Worm (Caenorhabditis elegans) whole organism, early embryonic: ENCODE data around the gene R148.5.

Experiments
- B0310.2 ChIP-seq: sonication (generic microtip); optimal IDR thresholded peaks from 2 replicates; lab custom pipeline; 2016; ENCODE audit warnings: mild to moderate bottlenecking, missing genetic modification characterization, missing compliant biosample characterization
- F13C5.2 ChIP-seq: sonication (generic microtip); optimal IDR thresholded peaks from 2 replicates; lab custom pipeline; 2017; ENCODE audit warnings: mild to moderate bottlenecking, missing genetic modification characterization, inconsistent platforms, missing compliant biosample characterization
- aly-1 ChIP-seq: sonication (generic microtip); optimal IDR thresholded peaks from 2 replicates; lab custom pipeline; 2016; ENCODE audit warnings: missing genetic modification characterization, missing compliant biosample characterization
- ama-1 ChIP-seq: fragments of 150-350 bp; optimal IDR thresholded peaks from 2 replicates; lab custom pipeline; 2014
- ceh-13 ChIP-seq: fragments of 200-800 bp; sonication (Bioruptor generic); optimal IDR thresholded peaks from 2 replicates; lab custom pipeline; 2018; ENCODE audit warnings: mild to moderate bottlenecking, missing genetic modification characterization, missing compliant biosample characterization
- ceh-36 ChIP-seq: sonication (generic microtip); optimal IDR thresholded peaks from 2 replicates; lab custom pipeline; 2016; ENCODE audit warnings: missing genetic modification characterization, inconsistent platforms, missing compliant biosample characterization
- ets-7 ChIP-seq: sonication (generic microtip); optimal IDR thresholded peaks from 2 replicates; lab custom pipeline; 2016; ENCODE audit warnings: missing genotype, missing genetic modification characterization, missing compliant biosample characterization
- flt-1 ChIP-seq: fragments of 200-800 bp; sonication (Bioruptor generic); IDR thresholded peaks from 2 replicates; pipeline ENCODE4 v1.3.6; 2022; ENCODE audit warnings: missing genetic modification characterization, missing compliant biosample characterization
- hmbx-1 ChIP-seq: sonication (generic microtip); optimal IDR thresholded peaks from 2 replicates; lab custom pipeline; 2016; ENCODE audit warnings: mild to moderate bottlenecking, missing genetic modification characterization, missing compliant biosample characterization
- hmg-4 ChIP-seq: fragments of 200-800 bp; sonication (Bioruptor generic); optimal IDR thresholded peaks from 2 replicates; lab custom pipeline; 2018; ENCODE audit warnings: mild to moderate bottlenecking, missing genetic modification characterization, missing compliant biosample characterization
- hnd-1 ChIP-seq: sonication (generic microtip); optimal IDR thresholded peaks from 2 replicates; lab custom pipeline; 2016; ENCODE audit warnings: missing genetic modification characterization, missing compliant biosample characterization
- pes-1 ChIP-seq: fragments of 200-800 bp; sonication (Bioruptor generic); IDR thresholded peaks from 2 replicates; pipeline ENCODE4 v1.3.6; 2022; ENCODE audit warnings: missing genetic modification reagents, missing genetic modification characterization, missing compliant biosample characterization
- scrt-1 ChIP-seq: fragments of 200-800 bp; sonication (Bioruptor generic); IDR thresholded peaks from 2 replicates; pipeline ENCODE4 v1.3.6; 2022; ENCODE audit warnings: missing genetic modification characterization, missing compliant biosample characterization
- sea-1 ChIP-seq: fragments of 200-800 bp; sonication (Bioruptor generic); conservative IDR thresholded peaks from 2 replicates; pipeline ENCODE4 v1.3.6; 2022; ENCODE audit warnings: missing genetic modification characterization, missing compliant biosample characterization
- tbx-11 ChIP-seq: fragments of 200-800 bp; sonication (Bioruptor generic); IDR thresholded peaks from 2 replicates; pipeline ENCODE4 v1.3.6; 2022; ENCODE audit warnings: missing genetic modification characterization, missing compliant biosample characterization
- tbx-37 ChIP-seq: fragments of 200-800 bp; sonication (Bioruptor generic); conservative IDR thresholded peaks from 2 replicates; pipeline ENCODE4 v1.3.6; 2022; ENCODE audit warnings: missing genetic modification reagents, missing genetic modification characterization, missing compliant biosample characterization
- tra-4 ChIP-seq: sonication (generic microtip); optimal IDR thresholded peaks from 2 replicates; lab custom pipeline; 2017; ENCODE audit warnings: missing genetic modification characterization, missing compliant biosample characterization

The R148.5 gene

DNA sequence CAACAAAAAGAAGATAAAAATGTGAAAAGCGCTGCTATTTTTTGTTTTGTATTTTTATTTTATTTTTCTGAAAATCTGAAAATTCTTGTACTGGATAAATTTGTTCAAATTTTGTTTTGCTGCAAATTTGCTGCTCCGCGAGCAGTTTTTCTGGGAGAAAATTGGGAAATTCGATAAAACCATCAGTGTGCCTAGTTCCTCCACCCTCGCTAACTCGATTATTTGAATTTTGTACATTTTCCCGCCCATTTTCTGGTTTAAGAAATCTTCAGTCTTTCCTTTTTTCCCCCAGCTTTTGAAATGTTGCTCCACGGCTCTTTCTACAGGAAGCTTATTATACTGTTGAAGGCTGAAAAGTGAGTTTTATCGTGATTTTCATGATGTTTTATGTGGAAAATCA lies 25.8 kb downstream of the R148.5 start, which contains the start of gene R148.8:
R148.8 (plus strand) TSS at position 301 of the 400 bp plus-strand sequence.
- TF ChIP-seq tbx-11 (GFP tag; lab: Robert Waterston, UW) (no peak), B0310.2 (tag; lab: Kevin White, UChicago) (no peak), ets-7 (tag; lab: Kevin White, UChicago) (no peak), sea-1 (GFP tag; lab: Robert Waterston, UW) (no peak), hmg-4 (GFP tag; lab: Kevin White, UChicago) (no peak), tbx-37 (GFP tag; lab: Robert Waterston, UW) (no peak), pes-1 (GFP tag; lab: Robert Waterston, UW) (no peak), tra-4 (no peak), ceh-36 (tag; lab: Kevin White, UChicago) (no peak), aly-1 (tag; lab: Kevin White, UChicago) (no peak)

DNA sequence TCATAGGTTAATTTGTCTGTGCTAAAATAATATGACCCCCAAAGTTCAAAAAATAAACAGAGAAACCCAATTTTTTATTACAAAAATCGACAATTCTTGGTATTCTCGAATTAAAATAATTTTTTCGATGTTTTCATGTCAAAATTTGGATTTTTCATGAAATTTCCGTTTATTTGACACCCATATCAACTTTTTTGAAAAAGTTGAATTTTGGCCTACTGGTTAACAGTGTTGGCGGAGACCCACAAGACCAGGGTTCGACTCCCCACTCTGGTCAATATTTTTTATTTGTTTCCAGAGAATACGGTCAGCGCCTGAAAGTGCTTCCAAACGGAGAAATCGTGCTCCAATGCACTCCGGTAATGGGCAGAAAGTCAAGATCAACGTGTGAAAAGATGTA lies 26.3 kb downstream of the R148.5 start:
- no peak for TF ChIP-seq aly-1 (tag; lab: Kevin White, UChicago)
- TF ChIP-seq ama-1 (lab: Kevin White, UChicago): no peak
- no peak for TF ChIP-seq hmbx-1 (tag; lab: Kevin White, UChicago)
- TF ChIP-seq sea-1 (GFP tag; lab: Robert Waterston, UW): no peak
- no peak for TF ChIP-seq pes-1 (GFP tag; lab: Robert Waterston, UW)
- TF ChIP-seq B0310.2 (tag; lab: Kevin White, UChicago): no peak

DNA sequence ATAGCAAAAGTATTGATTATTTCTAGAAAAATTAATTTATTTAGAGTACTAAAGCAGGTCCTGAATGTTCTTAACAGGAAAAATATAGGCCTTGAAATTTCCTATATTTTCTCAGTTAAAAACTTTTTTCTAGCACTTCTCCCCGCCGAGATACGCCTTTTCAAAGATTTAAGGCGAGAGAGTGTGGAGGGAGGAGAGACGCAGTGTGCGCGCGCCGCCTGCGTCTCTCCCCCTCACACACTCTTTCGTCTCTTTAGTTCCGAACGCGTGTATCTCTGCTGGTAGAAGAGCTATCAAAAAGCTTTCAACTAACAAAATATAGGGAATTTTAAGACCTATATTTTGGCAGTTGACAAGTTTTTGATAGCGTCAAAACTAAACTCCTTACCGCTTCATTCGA lies 32.5 kb downstream of the R148.5 start:
- TF ChIP-seq hmg-4 (GFP tag; lab: Kevin White, UChicago) (no peak), pes-1 (GFP tag; lab: Robert Waterston, UW) (no peak), ceh-13 (no peak), ama-1 (lab: Kevin White, UChicago) (no peak), hmbx-1 (tag; lab: Kevin White, UChicago) (no peak), aly-1 (tag; lab: Kevin White, UChicago) (no peak), ceh-36 (tag; lab: Kevin White, UChicago) (no peak), ets-7 (tag; lab: Kevin White, UChicago) (no peak), tbx-37 (GFP tag; lab: Robert Waterston, UW) (no peak), hnd-1 (tag; lab: Kevin White, UChicago) (no peak), tbx-11 (GFP tag; lab: Robert Waterston, UW) (no peak), tra-4 (no peak), flt-1 (GFP tag; lab: Robert Waterston, UW) (no peak)

DNA sequence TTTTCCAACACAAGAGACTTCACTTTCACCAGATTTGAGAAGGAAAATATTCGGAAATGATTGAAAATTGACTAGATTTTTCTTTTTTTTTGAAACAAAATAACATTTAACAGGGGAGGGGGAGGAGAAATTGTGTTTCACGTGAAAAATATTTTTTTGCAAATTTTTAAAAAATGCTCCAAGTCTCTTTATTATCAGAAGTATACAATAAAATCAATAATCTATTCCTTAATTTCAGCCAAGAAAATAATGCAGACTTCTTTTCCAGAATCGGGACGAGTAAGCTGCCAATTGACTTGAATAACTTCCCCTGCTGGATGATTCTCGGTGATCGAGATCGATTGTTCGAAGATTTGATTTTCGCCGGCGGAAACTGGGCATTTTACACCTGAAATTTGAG lies 32.9 kb downstream of the R148.5 start, which contains the start of gene R148.7:
R148.7 (minus strand) TSS at position 101 of the 400 bp plus-strand sequence.
- no peak for TF ChIP-seq hmg-4 (GFP tag; lab: Kevin White, UChicago)
- no peak for TF ChIP-seq F13C5.2
- TF ChIP-seq tbx-11 (GFP tag; lab: Robert Waterston, UW): no peak
- TF ChIP-seq tbx-37 (GFP tag; lab: Robert Waterston, UW): no peak
- TF ChIP-seq ama-1 (lab: Kevin White, UChicago): no peak
- TF ChIP-seq hmbx-1 (tag; lab: Kevin White, UChicago): no peak
- TF ChIP-seq ceh-13: no peak
- no peak for TF ChIP-seq hnd-1 (tag; lab: Kevin White, UChicago)
- TF ChIP-seq pes-1 (GFP tag; lab: Robert Waterston, UW): no peak
- TF ChIP-seq ceh-36 (tag; lab: Kevin White, UChicago): no peak
- TF ChIP-seq flt-1 (GFP tag; lab: Robert Waterston, UW): no peak
- no peak for TF ChIP-seq B0310.2 (tag; lab: Kevin White, UChicago)
- TF ChIP-seq aly-1 (tag; lab: Kevin White, UChicago): no peak

DNA sequence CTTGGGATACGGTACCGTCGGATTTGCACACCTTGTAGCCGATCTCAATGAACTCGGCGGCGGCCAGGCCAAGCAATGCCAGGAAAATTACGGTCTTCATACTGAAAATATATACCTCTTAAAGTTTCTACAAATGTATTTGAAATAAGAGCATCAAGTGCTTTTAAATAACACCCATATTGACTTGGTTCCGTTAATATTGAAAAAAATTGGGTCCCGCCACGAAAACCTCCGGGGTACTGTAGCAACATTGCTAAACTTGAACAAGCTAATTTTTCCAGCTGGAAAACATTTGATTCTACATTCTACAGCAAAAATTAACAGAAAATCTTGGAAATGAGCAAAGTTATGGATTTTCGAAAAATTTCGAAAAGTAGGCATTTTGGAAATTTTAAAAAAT lies 34.0 kb downstream of the R148.5 start, which contains the start of gene heh-1:
heh-1 (minus strand) TSS at position 101 of the 400 bp plus-strand sequence.
- TF ChIP-seq pes-1 (GFP tag; lab: Robert Waterston, UW) (no peak), tra-4 (no peak), ceh-13 (no peak)

DNA sequence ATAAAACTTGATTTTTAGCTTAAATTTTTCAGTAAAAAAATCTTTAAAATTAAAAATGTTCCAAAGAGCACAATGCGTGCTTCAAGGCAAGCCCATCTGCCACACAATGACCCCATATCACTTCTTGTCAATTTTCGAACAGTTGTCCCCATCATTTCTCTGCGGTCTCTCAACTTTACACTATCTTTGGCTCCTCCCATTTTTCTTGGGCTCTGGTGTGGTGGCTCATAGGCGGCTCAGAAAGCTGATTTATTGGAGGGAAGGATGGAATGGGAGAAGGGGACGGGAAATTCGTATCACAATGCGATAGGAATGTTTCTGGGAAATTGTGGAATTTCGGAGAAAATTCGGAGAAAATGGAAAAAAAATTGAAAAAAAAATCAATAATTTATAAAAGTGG lies 35.1 kb downstream of the R148.5 start:
- TF ChIP-seq hmbx-1 (tag; lab: Kevin White, UChicago): no peak
- no peak for TF ChIP-seq scrt-1 (GFP tag; lab: Robert Waterston, UW)
- no peak for TF ChIP-seq sea-1 (GFP tag; lab: Robert Waterston, UW)
- TF ChIP-seq ceh-13: no peak
- TF ChIP-seq ceh-36 (tag; lab: Kevin White, UChicago): no peak
- no peak for TF ChIP-seq tbx-11 (GFP tag; lab: Robert Waterston, UW)
- no peak for TF ChIP-seq ets-7 (tag; lab: Kevin White, UChicago)
- TF ChIP-seq aly-1 (tag; lab: Kevin White, UChicago): no peak
- TF ChIP-seq hnd-1 (tag; lab: Kevin White, UChicago): no peak
- TF ChIP-seq pes-1 (GFP tag; lab: Robert Waterston, UW): no peak
- TF ChIP-seq ama-1 (lab: Kevin White, UChicago): no peak
- TF ChIP-seq tra-4: no peak
- no peak for TF ChIP-seq F13C5.2
- no peak for TF ChIP-seq B0310.2 (tag; lab: Kevin White, UChicago)
- TF ChIP-seq hmg-4 (GFP tag; lab: Kevin White, UChicago): no peak

DNA sequence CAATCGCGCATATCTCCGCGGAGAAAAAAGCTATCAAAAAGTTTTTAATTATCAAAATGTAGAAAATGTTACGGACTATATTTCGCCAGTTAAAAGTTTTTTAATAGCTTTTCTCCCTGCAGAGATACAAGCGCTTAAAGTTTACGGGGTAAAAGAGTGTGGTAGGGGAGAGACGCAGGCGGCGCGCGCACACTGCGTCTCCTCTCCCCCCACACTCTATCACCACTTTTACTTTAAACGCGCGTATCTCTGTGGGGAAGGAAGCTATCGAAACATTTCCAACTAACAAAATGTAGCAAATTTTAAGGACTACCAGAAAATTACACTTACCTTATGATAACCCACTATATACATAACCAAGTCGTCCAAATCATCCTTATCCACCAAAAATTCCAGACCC lies 38.1 kb downstream of the R148.5 start:
- TF ChIP-seq ama-1 (lab: Kevin White, UChicago) (no peak), tbx-11 (GFP tag; lab: Robert Waterston, UW) (no peak), hmg-4 (GFP tag; lab: Kevin White, UChicago) (no peak), ceh-36 (tag; lab: Kevin White, UChicago) (no peak), tbx-37 (GFP tag; lab: Robert Waterston, UW) (no peak), pes-1 (GFP tag; lab: Robert Waterston, UW) (no peak), tra-4 (no peak), flt-1 (GFP tag; lab: Robert Waterston, UW) (no peak), sea-1 (GFP tag; lab: Robert Waterston, UW) (no peak), ceh-13 (no peak)
